Worm (Caenorhabditis elegans): Measurements from ENCODE around the gene srd-70.

The srd-70 gene

DNA sequence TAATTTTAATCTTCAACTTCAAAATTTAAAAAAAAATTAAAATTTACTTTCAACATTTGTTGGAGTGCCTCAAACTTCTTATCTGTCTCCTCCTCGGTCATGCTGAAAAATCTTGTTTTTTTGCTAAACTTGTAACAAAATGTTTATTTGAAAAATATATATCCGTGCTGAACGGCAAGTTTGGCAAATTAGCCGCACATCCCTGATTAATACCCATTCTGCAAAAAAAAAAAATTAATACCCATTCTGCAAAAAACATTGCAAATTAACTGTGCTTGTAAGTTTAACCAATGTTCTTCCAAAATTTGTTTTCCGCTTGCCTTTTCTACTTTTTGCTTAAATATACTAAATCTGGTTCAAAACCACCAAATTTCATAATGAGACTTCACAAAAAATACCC is 827 bp upstream of the srd-70 start, which contains the start of gene F48F5.6:
TSS of gene F48F5.6 (minus strand) at position 101 of the 400 bp plus-strand sequence.
- TF ChIP-seq ref-2 (tag; optimal IDR thresholded peaks at IDR 0.05) (no peak), eyg-1 (tag; optimal IDR thresholded peaks at IDR 0.05) (no peak), ceh-9 (tag; optimal IDR thresholded peaks at IDR 0.05) (no peak)

DNA sequence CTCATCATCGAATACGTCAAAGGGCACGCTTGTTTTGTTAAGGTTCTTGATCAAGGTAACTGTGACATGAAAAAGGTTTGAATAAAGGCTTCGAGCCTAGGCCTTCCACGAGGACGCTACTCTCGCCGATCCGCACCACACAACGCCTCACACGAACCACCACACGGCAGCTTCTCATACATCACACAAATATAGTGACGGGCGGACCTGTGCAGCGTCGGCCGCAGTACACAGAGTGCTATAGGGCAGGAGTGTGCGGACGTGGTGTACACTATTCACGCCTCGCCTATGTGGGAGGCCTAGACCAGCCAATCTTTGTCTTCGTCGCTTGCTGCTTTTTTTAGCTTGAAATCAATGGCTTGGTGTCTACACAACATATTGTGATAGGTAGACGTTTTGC is 1.7 kb downstream of the srd-70 start:
- TF ChIP-seq madf-2 (tag; optimal IDR thresholded peaks at IDR 0.05) (no peak), sdc-2 (tag; optimal IDR thresholded peaks at IDR 0.05) (peak; percentile 25), ceh-6 (GFP tag; optimal IDR thresholded peaks at IDR 0.05) (no peak), hlh-6 (tag; optimal IDR thresholded peaks at IDR 0.05) (peak; percentile 12)

DNA sequence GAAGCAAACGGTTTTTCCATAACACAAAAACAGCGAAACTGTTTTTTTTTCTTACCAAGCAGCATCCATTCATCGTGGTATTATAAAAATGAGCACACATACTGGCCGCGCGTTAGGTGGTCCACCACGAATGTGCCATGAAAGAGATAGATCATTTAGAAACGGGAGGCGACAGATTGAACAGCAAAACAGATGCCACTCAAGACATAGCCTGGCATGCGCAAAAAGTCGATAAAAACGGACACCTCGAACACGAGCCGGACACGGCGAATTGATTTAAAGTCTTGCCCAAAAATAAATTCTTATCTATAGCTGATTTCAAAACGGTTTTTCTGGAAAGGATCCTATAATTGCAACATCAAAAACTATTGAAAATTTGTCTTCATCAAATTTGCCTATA is 3.2 kb downstream of the srd-70 start:
- no peak for TF ChIP-seq unc-3 (GFP tag; conservative IDR thresholded peaks at IDR 0.05)
- TF ChIP-seq unc-3 (tag; optimal IDR thresholded peaks at IDR 0.05) = no peak
- TF ChIP-seq ceh-31 (tag; optimal IDR thresholded peaks at IDR 0.05) = peak; percentile 10
- TF ChIP-seq dve-1 (tag; optimal IDR thresholded peaks at IDR 0.05) = no peak
- TF ChIP-seq pros-1 (tag; optimal IDR thresholded peaks at IDR 0.05) = no peak
- peak; percentile 83 for TF ChIP-seq ceh-48 (tag; optimal IDR thresholded peaks at IDR 0.05)
- peak; percentile 35 for TF ChIP-seq hlh-30 (tag; optimal IDR thresholded peaks at IDR 0.05; ENCODE audit: insufficient read depth)
- TF ChIP-seq ceh-18 (tag; optimal IDR thresholded peaks at IDR 0.05) = no peak
- TF ChIP-seq tbx-2 (tag; optimal IDR thresholded peaks at IDR 0.05) = peak; percentile 22
- TF ChIP-seq nhr-232 (tag; optimal IDR thresholded peaks at IDR 0.05) = no peak
- peak; percentile 17 for TF ChIP-seq nfya-1 (tag; optimal IDR thresholded peaks at IDR 0.05)
- peak; percentile 7 for TF ChIP-seq unc-55 (GFP tag; optimal IDR thresholded peaks at IDR 0.05)

DNA sequence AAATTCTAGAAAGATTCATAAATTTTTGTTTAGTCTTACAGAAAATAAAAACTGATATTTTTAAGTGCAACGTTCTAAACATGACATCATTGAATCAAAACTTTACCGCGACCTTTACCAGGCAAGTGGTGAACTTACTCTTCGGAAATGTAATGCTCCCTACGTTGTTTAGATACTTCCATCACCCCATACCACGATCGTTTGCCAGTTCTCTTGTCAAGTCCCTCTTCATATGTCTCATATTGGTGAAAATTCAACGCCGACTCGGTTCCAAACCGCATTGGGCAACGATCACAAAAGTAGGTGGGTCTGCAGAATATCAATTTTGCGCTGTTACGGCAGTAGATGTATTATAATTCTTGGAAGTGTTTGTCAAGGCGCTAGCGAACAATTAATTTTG is 6.9 kb downstream of the srd-70 start, which contains the start of gene B0250.18:
TSS of gene B0250.18 (minus strand) at position 101 of the 400 bp plus-strand sequence.
- TF ChIP-seq C08G9.2 (tag; optimal IDR thresholded peaks at IDR 0.05) = no peak
- TF ChIP-seq pag-3 (tag; optimal IDR thresholded peaks at IDR 0.05; ENCODE audit: borderline replicate concordance) = no peak
- TF ChIP-seq ztf-16 (tag; optimal IDR thresholded peaks at IDR 0.05) = no peak
- no peak for TF ChIP-seq ceh-18 (tag; optimal IDR thresholded peaks at IDR 0.05)
- TF ChIP-seq sdc-2 (tag; optimal IDR thresholded peaks at IDR 0.05) = no peak
- no peak for TF ChIP-seq Y22D7AL.16 (tag; optimal IDR thresholded peaks at IDR 0.05)
- TF ChIP-seq ref-2 (tag; optimal IDR thresholded peaks at IDR 0.05) = no peak
- TF ChIP-seq npax-4 (tag; optimal IDR thresholded peaks at IDR 0.05) = no peak
- TF ChIP-seq dve-1 (tag; optimal IDR thresholded peaks at IDR 0.05) = no peak
- TF ChIP-seq madf-2 (tag; optimal IDR thresholded peaks at IDR 0.05) = no peak

DNA sequence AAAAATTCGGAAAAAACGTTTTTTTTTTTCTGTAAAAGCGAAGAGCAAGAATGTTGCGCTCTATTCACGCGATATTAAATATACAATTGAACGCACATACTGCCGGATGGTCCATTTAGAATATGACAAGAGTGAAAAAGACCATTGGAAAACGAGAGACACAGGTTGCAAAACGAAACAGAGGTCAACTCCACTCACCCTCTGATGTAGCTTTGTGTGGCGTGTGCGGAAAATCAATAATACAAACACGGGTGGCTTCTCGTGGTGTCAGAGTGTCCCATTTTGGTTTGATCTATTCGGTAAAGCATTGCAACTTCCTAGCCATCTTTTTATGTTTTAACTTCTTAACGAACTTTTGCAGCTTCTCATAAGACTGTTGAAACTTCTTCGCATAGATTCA is 10.9 kb downstream of the srd-70 start:
- TF ChIP-seq ceh-31 (tag; optimal IDR thresholded peaks at IDR 0.05) (peak; percentile 49), hlh-30 (tag; optimal IDR thresholded peaks at IDR 0.05; ENCODE audit: insufficient read depth) (peak; percentile 40), pax-1 (tag; optimal IDR thresholded peaks at IDR 0.05) (no peak), pat-9 (tag; optimal IDR thresholded peaks at IDR 0.05) (no peak), ceh-48 (tag; optimal IDR thresholded peaks at IDR 0.05) (peak; percentile 80), unc-42 (tag; optimal IDR thresholded peaks at IDR 0.05) (peak; percentile 2), nfya-1 (tag; optimal IDR thresholded peaks at IDR 0.05) (peak; percentile 12), unc-55 (GFP tag; optimal IDR thresholded peaks at IDR 0.05) (peak; percentile 41)

DNA sequence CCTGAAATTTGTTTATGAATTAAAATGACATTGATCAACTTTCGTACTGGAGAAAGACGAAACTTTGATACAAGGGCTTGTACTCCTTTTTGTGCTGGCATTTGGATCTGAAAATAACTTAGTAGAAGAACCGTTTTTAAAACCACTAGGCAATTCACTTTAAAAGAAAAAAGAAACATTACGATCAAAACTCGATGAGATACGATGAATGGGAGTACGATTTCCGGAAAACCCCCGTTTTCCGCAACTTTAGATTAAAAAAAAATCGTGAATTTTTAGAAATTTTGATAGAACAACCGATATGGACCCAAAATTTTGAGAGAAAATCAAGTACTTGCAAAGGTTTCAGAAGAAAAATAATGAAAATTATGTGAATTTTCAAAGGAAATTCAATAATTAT is 16.5 kb downstream of the srd-70 start, which contains the start of gene B0250.8:
TSS of gene B0250.8 (minus strand) at position 101 of the 400 bp plus-strand sequence.
- TF ChIP-seq fax-1 (tag; optimal IDR thresholded peaks at IDR 0.05) = no peak
- TF ChIP-seq ceh-34 (tag; optimal IDR thresholded peaks at IDR 0.05) = no peak
- TF ChIP-seq ceh-30 (tag; optimal IDR thresholded peaks at IDR 0.05) = no peak
- no peak for TF ChIP-seq Y22D7AL.16 (tag; optimal IDR thresholded peaks at IDR 0.05)
- TF ChIP-seq rnt-1 (tag; optimal IDR thresholded peaks at IDR 0.05) = no peak
- no peak for TF ChIP-seq eyg-1 (tag; optimal IDR thresholded peaks at IDR 0.05)
- no peak for TF ChIP-seq ceh-6 (GFP tag; optimal IDR thresholded peaks at IDR 0.05)
